Fruit fly (Drosophila melanogaster): ENCODE measurements around the gene ng1.

The ng1 gene

dm6 chrX:3193774-3194173 is 48.4 kb upstream of the ng1 start (continued):
- TF ChIP-seq amos (GFP tag; IDR thresholded peaks at IDR 0.05; ENCODE audit: partially characterized antibody), result no peak
- TF ChIP-seq Oli (tag; optimal IDR thresholded peaks at IDR 0.05), result no peak
- TF ChIP-seq gem (tag; optimal IDR thresholded peaks at IDR 0.05), result peak; percentile 48
- no peak for TF ChIP-seq sr (GFP tag; IDR thresholded peaks at IDR 0.05)
- TF ChIP-seq CG1529 (GFP tag; optimal IDR thresholded peaks at IDR 0.05), result no peak
- no peak for TF ChIP-seq CG9437 (GFP tag; optimal IDR thresholded peaks at IDR 0.05)
- TF ChIP-seq grn (GFP tag; optimal IDR thresholded peaks at IDR 0.05), result no peak
- peak; percentile 22; the same call in 1 of the 3 replicates for TF ChIP-seq B-H1 (GFP tag; IDR thresholded peaks at IDR 0.05)
- no peak for TF ChIP-seq br (optimal IDR thresholded peaks at IDR 0.05)
- peak; percentile 23 for TF ChIP-seq lilli (GFP tag; optimal IDR thresholded peaks at IDR 0.05)
- TF ChIP-seq Elba2 (GFP tag; optimal IDR thresholded peaks at IDR 0.05), result no peak
- TF ChIP-seq Gsc (GFP tag; IDR thresholded peaks at IDR 0.05), result no peak
- TF ChIP-seq CG1647 (GFP tag; optimal IDR thresholded peaks at IDR 0.05), result no peak
- TF ChIP-seq CG9876 (GFP tag; optimal IDR thresholded peaks at IDR 0.05), result no peak
- TF ChIP-seq zfh2 (GFP tag; optimal IDR thresholded peaks at IDR 0.05), result no peak
- TF ChIP-seq dmrt99B (tag; optimal IDR thresholded peaks at IDR 0.05), result peak; percentile 49
- TF ChIP-seq zf30C (GFP tag; optimal IDR thresholded peaks at IDR 0.05), result peak; percentile 8
- TF ChIP-seq nom (GFP tag; optimal IDR thresholded peaks at IDR 0.05), result no peak
- no peak for TF ChIP-seq CG9215 (GFP tag; IDR thresholded peaks at IDR 0.05)
- no peak for TF ChIP-seq CG32767 (GFP tag; IDR thresholded peaks at IDR 0.05)
- TF ChIP-seq Hr51 (GFP tag; optimal IDR thresholded peaks at IDR 0.05), result peak in 1 of 2 experiments; percentile 51
- peak; percentile 30 for TF ChIP-seq nmo (GFP tag; optimal IDR thresholded peaks at IDR 0.05)
- peak; percentile 3 for TF ChIP-seq Chrac-16 (GFP tag; optimal IDR thresholded peaks at IDR 0.05)
- TF ChIP-seq tio (GFP tag; optimal IDR thresholded peaks at IDR 0.05), result peak; percentile 9
- TF ChIP-seq row (GFP tag; IDR thresholded peaks at IDR 0.05), result peak; percentile 52
- TF ChIP-seq CG2202 (tag; optimal IDR thresholded peaks at IDR 0.05), result no peak
- TF ChIP-seq Xrp1 (GFP tag; IDR thresholded peaks at IDR 0.05), result peak; percentile 38; the same call in 1 of the 2 replicates
- no peak for TF ChIP-seq Awh (GFP tag; IDR thresholded peaks at IDR 0.05)
- no peak for TF ChIP-seq CG8089 (GFP tag; optimal IDR thresholded peaks at IDR 0.05)
- TF ChIP-seq CG11247 (GFP tag; IDR thresholded peaks at IDR 0.05), result peak; percentile 44
- peak; percentile 11 for TF ChIP-seq Fer3 (tag; optimal IDR thresholded peaks at IDR 0.05)
- TF ChIP-seq CG2712 (tag; optimal IDR thresholded peaks at IDR 0.05), result peak; percentile 36
- TF ChIP-seq nerfin-2 (GFP tag; IDR thresholded peaks at IDR 0.05; ENCODE audit: partially characterized antibody), result no peak
- TF ChIP-seq Atf3 (GFP tag; optimal IDR thresholded peaks at IDR 0.05), result no peak
- no peak for TF ChIP-seq CG2199 (GFP tag; IDR thresholded peaks at IDR 0.05)
- TF ChIP-seq Dad (GFP tag; optimal IDR thresholded peaks at IDR 0.05), result no peak
- TF ChIP-seq CG8281 (tag; optimal IDR thresholded peaks at IDR 0.05), result no peak
- no peak for TF ChIP-seq zen2 (GFP tag; IDR thresholded peaks at IDR 0.05; ENCODE audit: partially characterized antibody)
- no peak for TF ChIP-seq bcd (GFP tag; optimal IDR thresholded peaks at IDR 0.05)
- no peak for TF ChIP-seq luna (GFP tag; optimal IDR thresholded peaks at IDR 0.05)
- no peak for TF ChIP-seq chinmo (GFP tag; IDR thresholded peaks at IDR 0.05; ENCODE audit: partially characterized antibody)
- no peak for TF ChIP-seq CG12942 (GFP tag; optimal IDR thresholded peaks at IDR 0.05)
- no peak for TF ChIP-seq zfh1 (GFP tag; IDR thresholded peaks at IDR 0.05)
- TF ChIP-seq GATAe (GFP tag; conservative IDR thresholded peaks at IDR 0.05), result no peak
- TF ChIP-seq Bgb (GFP tag; IDR thresholded peaks at IDR 0.05; ENCODE audit: partially characterized antibody), result no peak
- TF ChIP-seq CG4707 (GFP tag; optimal IDR thresholded peaks at IDR 0.05), result no peak
- TF ChIP-seq CG7928 (GFP tag; optimal IDR thresholded peaks at IDR 0.05), result no peak
- TF ChIP-seq CG12299 (tag; optimal IDR thresholded peaks at IDR 0.05), result peak; percentile 5
- TF ChIP-seq sc (optimal IDR thresholded peaks at IDR 0.05), result no peak
- no peak for TF ChIP-seq sc (GFP tag; optimal IDR thresholded peaks at IDR 0.05)
- TF ChIP-seq CG3065 (GFP tag; optimal IDR thresholded peaks at IDR 0.05), result no peak
- no peak for TF ChIP-seq CG8924 (tag; optimal IDR thresholded peaks at IDR 0.05)

Measured in whole organism, embryonic.